Fruit fly (Drosophila melanogaster) whole organism, embryonic: Measurements from ENCODE around the gene cold.

Experiments
- CG17186 ChIP-seq: fragments of 200-800 bp; sonication (Bioruptor generic); optimal IDR thresholded peaks from 3 replicates; lab custom pipeline; 2017; ENCODE audit warnings: missing biosample characterization, missing genetic modification reagents, missing genetic modification characterization
- CG4617 ChIP-seq: fragments of 200-800 bp; sonication (Bioruptor generic); optimal IDR thresholded peaks from 3 replicates; lab custom pipeline; 2016; ENCODE audit warnings: missing biosample characterization, missing genetic modification characterization, borderline replicate concordance
- Oaz ChIP-seq: fragments of 200-800 bp; sonication (Bioruptor generic); IDR thresholded peaks from 2 replicates; pipeline ENCODE4 v1.3.6; 2022; ENCODE audit warnings: missing biosample characterization, missing genetic modification characterization
- danr ChIP-seq: fragments of 200-800 bp; sonication (Bioruptor generic); IDR thresholded peaks from 2 replicates; pipeline ENCODE4 v1.3.6; 2022; ENCODE audit warnings: missing biosample characterization, missing genetic modification characterization
- sc ChIP-seq, 3 experiments: fragments of >200 bp in 2 of 3; fragments of 200-800 bp in 1 of 3; sonication (Bioruptor generic) in 1 of 3; optimal IDR thresholded peaks; 2 replicates in 2 of 3; 3 replicates in 1 of 3; lab custom pipeline; 2017; ENCODE audit warnings: mild to moderate bottlenecking in 1 of 3, missing biosample characterization in 1 of 3, missing genetic modification characterization in 1 of 3, missing genetic modification reagents in 1 of 3
- schlank ChIP-seq: fragments of 200-800 bp; sonication (Bioruptor generic); optimal IDR thresholded peaks from 2 replicates; lab custom pipeline; 2018; ENCODE audit warnings: missing biosample characterization, mild to moderate bottlenecking, missing genetic modification characterization

dm6 chr2L:624317-624716, 50.2 kb downstream of the cold start, which contains the start of gene lectin-21Ca:
- TF ChIP-seq schlank: no peak
- TF ChIP-seq Oaz (GFP tag; lab: Robert Waterston, UW): no peak
- TF ChIP-seq CG4617 (GFP tag; lab: Kevin White, UChicago): no peak
- no peak for TF ChIP-seq sc (optimal IDR thresholded peaks at IDR 0.05; lab: Kevin White, UChicago)
- no peak for TF ChIP-seq sc (GFP tag; optimal IDR thresholded peaks at IDR 0.05; lab: Kevin White, UChicago)
- TF ChIP-seq CG17186 (GFP tag; lab: Kevin White, UChicago): no peak
- no peak for TF ChIP-seq danr (GFP tag; lab: Robert Waterston, UW)
